Fruit fly (Drosophila melanogaster) whole organism, embryonic: ENCODE results near the gene Kdm2.

Experiments
- Aef1 ChIP-seq: fragments of 200-800 bp; sonication (Bioruptor generic); IDR thresholded peaks from 3 replicates; pipeline ENCODE4 v1.3.6; 2022; ENCODE audit warnings: missing biosample characterization, missing genetic modification characterization
- CG10654 ChIP-seq: fragments of 200-800 bp; sonication (Bioruptor generic); optimal IDR thresholded peaks from 2 replicates; lab custom pipeline; 2016; ENCODE audit warnings: missing biosample characterization, missing genetic modification characterization
- CG10959 ChIP-seq: fragments of 200-800 bp; sonication (Bioruptor generic); IDR thresholded peaks from 2 replicates; pipeline ENCODE4 v1.3.6; 2022; ENCODE audit warnings: missing biosample characterization, missing genetic modification characterization
- CG11560 ChIP-seq: fragments of 200-800 bp; sonication (Bioruptor generic); IDR thresholded peaks from 3 replicates; pipeline ENCODE4 v1.3.6; 2022; ENCODE audit warnings: missing biosample characterization, missing genetic modification characterization
- CG12219 ChIP-seq: fragments of 200-800 bp; sonication (Bioruptor generic); optimal IDR thresholded peaks from 3 replicates; lab custom pipeline; 2018; ENCODE audit warnings: missing biosample characterization, mild to moderate bottlenecking, missing genetic modification characterization
- CG12299 ChIP-seq: fragments of 200-800 bp; sonication (Bioruptor generic); optimal IDR thresholded peaks from 2 replicates; lab custom pipeline; 2018; ENCODE audit warnings: missing biosample characterization, mild to moderate bottlenecking, missing genetic modification characterization
- CG12942 ChIP-seq: fragments of 200-800 bp; sonication (Bioruptor generic); optimal IDR thresholded peaks from 3 replicates; lab custom pipeline; 2016; ENCODE audit warnings: missing biosample characterization, missing genetic modification characterization
- CG13287 ChIP-seq: fragments of 200-800 bp; sonication (Bioruptor generic); IDR thresholded peaks from 2 replicates; pipeline ENCODE4 v1.3.6; 2022; ENCODE audit warnings: missing biosample characterization, missing genetic modification characterization; ENCODE audit not compliant: partially characterized antibody
- CG15601 ChIP-seq: fragments of 200-800 bp; sonication (Bioruptor generic); optimal IDR thresholded peaks from 3 replicates; lab custom pipeline; 2019; ENCODE audit warnings: missing biosample characterization, mild to moderate bottlenecking, missing genetic modification characterization, moderate library complexity
- CG16863 ChIP-seq: fragments of 200-800 bp; sonication (Bioruptor generic); optimal IDR thresholded peaks from 3 replicates; lab custom pipeline; 2016; ENCODE audit warnings: missing biosample characterization, missing genetic modification characterization
- CG17568 ChIP-seq: fragments of 200-800 bp; sonication (Bioruptor generic); optimal IDR thresholded peaks from 2 replicates; lab custom pipeline; 2018; ENCODE audit warnings: missing biosample characterization, mild to moderate bottlenecking, missing genetic modification characterization, moderate library complexity
- CG1832 ChIP-seq: fragments of 200-800 bp; sonication (Bioruptor generic); optimal IDR thresholded peaks from 2 replicates; lab custom pipeline; 2017; ENCODE audit warnings: missing biosample characterization, mild to moderate bottlenecking, missing genetic modification characterization, inconsistent platforms
- CG18476 ChIP-seq: fragments of 200-800 bp; sonication (Bioruptor generic); optimal IDR thresholded peaks from 2 replicates; lab custom pipeline; 2016; ENCODE audit warnings: missing biosample characterization, mild to moderate bottlenecking, missing genetic modification characterization
- CG33213 ChIP-seq: fragments of 200-800 bp; sonication (Bioruptor generic); optimal IDR thresholded peaks from 3 replicates; lab custom pipeline; 2016; ENCODE audit warnings: missing biosample characterization, missing genetic modification characterization
- CG34224 ChIP-seq: fragments of 200-800 bp; sonication (Bioruptor generic); IDR thresholded peaks from 3 replicates; pipeline ENCODE4 v1.3.6; 2022; ENCODE audit warnings: missing biosample characterization, missing genetic modification characterization; ENCODE audit not compliant: partially characterized antibody
- CG4282 ChIP-seq: fragments of 200-800 bp; sonication (Bioruptor generic); optimal IDR thresholded peaks from 2 replicates; lab custom pipeline; 2016; ENCODE audit warnings: missing biosample characterization, missing genetic modification characterization
- CG4617 ChIP-seq: fragments of 200-800 bp; sonication (Bioruptor generic); optimal IDR thresholded peaks from 3 replicates; lab custom pipeline; 2016; ENCODE audit warnings: missing biosample characterization, missing genetic modification characterization, borderline replicate concordance
- CG6272 ChIP-seq: fragments of 200-800 bp; sonication (Bioruptor generic); IDR thresholded peaks from 2 replicates; pipeline ENCODE4 v1.3.6; 2022; ENCODE audit warnings: missing biosample characterization, missing genetic modification characterization
- CG7357 ChIP-seq: fragments of 200-800 bp; sonication (Bioruptor generic); IDR thresholded peaks from 3 replicates; pipeline ENCODE4 v1.3.6; 2022; ENCODE audit warnings: missing biosample characterization, missing genetic modification characterization
- CG8924 ChIP-seq: fragments of 200-800 bp; optimal IDR thresholded peaks from 3 replicates; lab custom pipeline; 2019; ENCODE audit warnings: missing biosample characterization, mild to moderate bottlenecking, missing genetic modification characterization, moderate library complexity
- Camta ChIP-seq: fragments of 200-800 bp; sonication (Bioruptor generic); optimal IDR thresholded peaks from 2 replicates; lab custom pipeline; 2016; ENCODE audit warnings: missing biosample characterization, missing genetic modification characterization
- D19A ChIP-seq: fragments of 200-800 bp; optimal IDR thresholded peaks from 3 replicates; lab custom pipeline; 2019; ENCODE audit warnings: missing biosample characterization, mild to moderate bottlenecking, missing genetic modification characterization, moderate library complexity
- D19B ChIP-seq: fragments of 200-800 bp; sonication (Bioruptor generic); optimal IDR thresholded peaks from 2 replicates; lab custom pipeline; 2017; ENCODE audit warnings: missing biosample characterization, mild to moderate bottlenecking, missing genetic modification characterization
- Dref ChIP-seq: fragments of 200-800 bp; sonication (Bioruptor generic); IDR thresholded peaks from 2 replicates; pipeline ENCODE4 v1.3.6; 2022; ENCODE audit warnings: missing biosample characterization, missing genetic modification characterization
- E2f2 ChIP-seq: fragments of 200-800 bp; sonication (Bioruptor generic); IDR thresholded peaks from 2 replicates; pipeline ENCODE4 v1.3.6; 2022; ENCODE audit warnings: missing biosample characterization, missing genetic modification characterization
- Hmr ChIP-seq: fragments of 200-800 bp; sonication (Bioruptor generic); optimal IDR thresholded peaks from 3 replicates; lab custom pipeline; 2017; ENCODE audit warnings: mild to moderate bottlenecking, missing biosample characterization, missing genetic modification reagents, missing genetic modification characterization
- Lhr ChIP-seq: fragments of 200-800 bp; sonication (Bioruptor generic); optimal IDR thresholded peaks from 3 replicates; lab custom pipeline; 2017; ENCODE audit warnings: mild to moderate bottlenecking, missing biosample characterization, missing genetic modification reagents, missing genetic modification characterization
- Lim3 ChIP-seq: fragments of 200-800 bp; sonication (Bioruptor generic); IDR thresholded peaks from 2 replicates; pipeline ENCODE4 v1.3.6; 2022; ENCODE audit warnings: missing biosample characterization, missing genetic modification characterization
- NC2α ChIP-seq: fragments of 200-800 bp; sonication (Bioruptor generic); optimal IDR thresholded peaks from 2 replicates; lab custom pipeline; 2016; ENCODE audit warnings: missing biosample characterization, missing genetic modification characterization
- Oli ChIP-seq: fragments of 200-800 bp; sonication (Bioruptor generic); optimal IDR thresholded peaks from 2 replicates; lab custom pipeline; 2018; ENCODE audit warnings: missing biosample characterization, mild to moderate bottlenecking, missing genetic modification characterization, moderate library complexity
- Stat92E ChIP-seq, 3 experiments: fragments of >200 bp in 2 of 3; fragments of 200-800 bp in 1 of 3; sonication (Bioruptor generic) in 1 of 3; optimal IDR thresholded peaks; 2 replicates each; lab custom pipeline; 2017 to 2019; ENCODE audit warnings: missing biosample characterization in 3 of 3, missing genetic modification characterization in 3 of 3, mild to moderate bottlenecking in 1 of 3, moderate library complexity in 1 of 3
- abd-A ChIP-seq: fragments of 200-800 bp; sonication (Bioruptor generic); optimal IDR thresholded peaks from 3 replicates; lab custom pipeline; 2019; ENCODE audit warnings: missing biosample characterization, mild to moderate bottlenecking, missing genetic modification characterization, moderate library complexity
- amos ChIP-seq: fragments of 200-800 bp; sonication (Bioruptor generic); IDR thresholded peaks from 2 replicates; pipeline ENCODE4 v1.3.6; 2022; ENCODE audit warnings: missing biosample characterization, missing genetic modification characterization; ENCODE audit not compliant: partially characterized antibody
- ara ChIP-seq: fragments of 200-800 bp; sonication (Bioruptor generic); IDR thresholded peaks from 2 replicates; pipeline ENCODE4 v1.3.6; 2022; ENCODE audit warnings: missing biosample characterization, missing genetic modification characterization
- ash1 ChIP-seq: fragments of 200-800 bp; sonication (Bioruptor generic); optimal IDR thresholded peaks from 2 replicates; lab custom pipeline; 2018; ENCODE audit warnings: missing biosample characterization, mild to moderate bottlenecking, missing genetic modification characterization
- bowl ChIP-seq: fragments of 200-800 bp; sonication (Bioruptor generic); IDR thresholded peaks from 2 replicates; pipeline ENCODE4 v1.3.6; 2022; ENCODE audit warnings: missing biosample characterization, missing genetic modification characterization
- br ChIP-seq: fragments of >200 bp; optimal IDR thresholded peaks from 2 replicates; lab custom pipeline; 2017
- btn ChIP-seq: fragments of 200-800 bp; sonication (Bioruptor generic); optimal IDR thresholded peaks from 2 replicates; lab custom pipeline; 2016; ENCODE audit warnings: missing biosample characterization, missing genetic modification characterization
- eve ChIP-seq, 2 experiments: fragments of >200 bp; optimal IDR thresholded peaks; 2 replicates each; lab custom pipeline; 2017; ENCODE audit warnings: missing biosample characterization in 2 of 2, missing genetic modification characterization in 2 of 2
- ewg ChIP-seq: fragments of 200-800 bp; sonication (Bioruptor generic); optimal IDR thresholded peaks from 3 replicates; lab custom pipeline; 2017; ENCODE audit warnings: mild to moderate bottlenecking, missing biosample characterization, missing genetic modification reagents, missing genetic modification characterization
- fd96Cb ChIP-seq: fragments of 200-800 bp; sonication (Bioruptor generic); optimal IDR thresholded peaks from 2 replicates; lab custom pipeline; 2018; ENCODE audit warnings: missing biosample characterization, mild to moderate bottlenecking, missing genetic modification characterization, moderate library complexity
- gsb-n ChIP-seq: fragments of 200-800 bp; sonication (Bioruptor generic); optimal IDR thresholded peaks from 3 replicates; lab custom pipeline; 2018; ENCODE audit warnings: missing biosample characterization, mild to moderate bottlenecking, missing genetic modification characterization
- ind ChIP-seq: fragments of 200-800 bp; sonication (Bioruptor generic); optimal IDR thresholded peaks from 3 replicates; lab custom pipeline; 2016; ENCODE audit warnings: missing biosample characterization, missing genetic modification characterization
- kay ChIP-seq: fragments of 200-800 bp; sonication (Bioruptor generic); optimal IDR thresholded peaks from 2 replicates; lab custom pipeline; 2016; ENCODE audit warnings: missing biosample characterization, missing genetic modification characterization
- klu ChIP-seq: fragments of 200-800 bp; sonication (Bioruptor generic); IDR thresholded peaks from 2 replicates; pipeline ENCODE4 v1.3.6; 2022; ENCODE audit warnings: missing biosample characterization, missing genetic modification characterization
- lmd ChIP-seq: fragments of 200-800 bp; sonication (Bioruptor generic); IDR thresholded peaks from 2 replicates; pipeline ENCODE4 v1.3.6; 2022; ENCODE audit warnings: missing biosample characterization, missing genetic modification characterization
- nom ChIP-seq: fragments of 200-800 bp; sonication (Bioruptor generic); optimal IDR thresholded peaks from 2 replicates; lab custom pipeline; 2017; ENCODE audit warnings: missing biosample characterization, missing genetic modification characterization, mild to moderate bottlenecking, moderate library complexity, missing genetic modification reagents
- oc ChIP-seq: fragments of 200-800 bp; sonication (Bioruptor generic); optimal IDR thresholded peaks from 2 replicates; lab custom pipeline; 2018; ENCODE audit warnings: missing biosample characterization, mild to moderate bottlenecking, missing genetic modification characterization, moderate library complexity
- p53 ChIP-seq: fragments of 200-800 bp; sonication (Bioruptor generic); optimal IDR thresholded peaks from 2 replicates; lab custom pipeline; 2016; ENCODE audit warnings: missing biosample characterization, missing genetic modification characterization
- tap ChIP-seq: fragments of 200-800 bp; optimal IDR thresholded peaks from 3 replicates; lab custom pipeline; 2019; ENCODE audit warnings: missing biosample characterization, mild to moderate bottlenecking, missing genetic modification characterization, moderate library complexity

Gene Kdm2

dm6 chr3R:9013765-9014380, 38.4 kb upstream of the Kdm2 start (continued):
- TF ChIP-seq klu (no peak), amos (GFP tag; lab: Robert Waterston, UW) (no peak), D19A (tag; lab: Kevin White, UChicago) (no peak), br (lab: Kevin White, UChicago) (no peak), CG6272 (GFP tag; lab: Robert Waterston, UW) (no peak), tap (tag; lab: Kevin White, UChicago) (no peak), ara (GFP tag; lab: Robert Waterston, UW) (no peak), CG12942 (GFP tag; lab: Kevin White, UChicago) (peak; percentile 40), CG10654 (GFP tag; lab: Kevin White, UChicago) (peak; percentile 10), abd-A (tag; lab: Kevin White, UChicago) (no peak), ewg (peak; percentile 45), Dref (GFP tag; lab: Robert Waterston, UW) (0 out of 2 replicates have a peak, but pooled peaks have one; percentile 23), btn (no peak), CG13287 (GFP tag; lab: Robert Waterston, UW) (no peak), p53 (peak; percentile 32), ind (GFP tag; lab: Kevin White, UChicago) (no peak), Lhr (GFP tag; lab: Kevin White, UChicago) (no peak), ash1 (GFP tag; lab: Kevin White, UChicago) (no peak), lmd (no peak; the same call in 1 of the 2 replicates), kay (peak; percentile 6), CG34224 (GFP tag; lab: Robert Waterston, UW) (no peak), Stat92E (GFP tag; optimal IDR thresholded peaks at IDR 0.05; lab: Kevin White, UChicago) (no peak), fd96Cb (tag; lab: Kevin White, UChicago) (no peak), CG18476 (GFP tag; lab: Kevin White, UChicago) (peak; percentile 17), nom (GFP tag; lab: Kevin White, UChicago) (peak; percentile 38), D19B (GFP tag; lab: Kevin White, UChicago) (no peak), NC2α (GFP tag; lab: Kevin White, UChicago) (no peak), CG12219 (GFP tag; lab: Kevin White, UChicago) (no peak), bowl (GFP tag; lab: Robert Waterston, UW) (no peak), CG11560 (tag; lab: Robert Waterston, UW) (no peak), CG4282 (no peak), CG12299 (no peak), E2f2 (peak; percentile 35; the same call in 1 of the 2 replicates), eve (GFP tag; optimal IDR thresholded peaks at IDR 0.05; lab: Kevin White, UChicago) (no peak), Oli (tag; lab: Kevin White, UChicago) (no peak), gsb-n (tag; lab: Kevin White, UChicago) (no peak), CG10959 (GFP tag; lab: Robert Waterston, UW) (no peak), CG1832 (GFP tag; lab: Kevin White, UChicago) (no peak), Hmr (GFP tag; lab: Kevin White, UChicago) (no peak), CG17568 (no peak), CG33213 (GFP tag; lab: Kevin White, UChicago) (peak; percentile 22), Aef1 (GFP tag; lab: Robert Waterston, UW) (no peak), oc (tag; lab: Kevin White, UChicago) (no peak), Lim3 (GFP tag; lab: Robert Waterston, UW) (no peak), CG16863 (GFP tag; lab: Kevin White, UChicago) (peak; percentile 38), CG15601 (tag; lab: Kevin White, UChicago) (peak; percentile 28), CG7357 (GFP tag; lab: Robert Waterston, UW) (no peak), CG8924 (tag; lab: Kevin White, UChicago) (peak; percentile 51), CG4617 (GFP tag; lab: Kevin White, UChicago) (peak; percentile 83), Camta (peak; percentile 44)
